Fruit fly (Drosophila melanogaster) whole organism, embryonic: ENCODE measurements around the gene CG13385.

Source experiments
- CG10274 ChIP-seq: fragments of 200-800 bp; sonication (Bioruptor generic); optimal IDR thresholded peaks from 3 replicates; lab custom pipeline; 2017; ENCODE audit warnings: missing biosample characterization, mild to moderate bottlenecking, missing genetic modification characterization
- CG10321 ChIP-seq: fragments of 200-800 bp; sonication (Bioruptor generic); IDR thresholded peaks from 2 replicates; pipeline ENCODE4 v1.3.6; 2022; ENCODE audit warnings: missing biosample characterization, missing genetic modification characterization
- CG10431 ChIP-seq: fragments of 200-800 bp; sonication (Bioruptor generic); optimal IDR thresholded peaks from 3 replicates; lab custom pipeline; 2018; ENCODE audit warnings: missing biosample characterization, mild to moderate bottlenecking, missing genetic modification characterization
- CG10462 ChIP-seq: fragments of 200-800 bp; sonication (Bioruptor generic); optimal IDR thresholded peaks from 2 replicates; lab custom pipeline; 2016; ENCODE audit warnings: missing biosample characterization, missing genetic modification characterization
- CG12744 ChIP-seq: fragments of 200-800 bp; sonication (Bioruptor generic); optimal IDR thresholded peaks from 2 replicates; lab custom pipeline; 2016; ENCODE audit warnings: missing biosample characterization, missing genetic modification characterization
- CG13894 ChIP-seq: fragments of 200-800 bp; sonication (Bioruptor generic); optimal IDR thresholded peaks from 3 replicates; lab custom pipeline; 2018; ENCODE audit warnings: missing biosample characterization, mild to moderate bottlenecking, missing genetic modification characterization, moderate library complexity
- CG14667 ChIP-seq: fragments of 200-800 bp; sonication (Bioruptor generic); IDR thresholded peaks from 2 replicates; pipeline ENCODE4 v1.3.6; 2022; ENCODE audit warnings: missing biosample characterization, missing genetic modification characterization
- CG15269 ChIP-seq: fragments of 200-800 bp; sonication (Bioruptor generic); optimal IDR thresholded peaks from 2 replicates; lab custom pipeline; 2018; ENCODE audit warnings: missing biosample characterization, mild to moderate bottlenecking, missing genetic modification characterization, moderate library complexity
- CG1647 ChIP-seq: fragments of 200-800 bp; sonication (Bioruptor generic); optimal IDR thresholded peaks from 3 replicates; lab custom pipeline; 2016; ENCODE audit warnings: missing biosample characterization, missing genetic modification characterization
- CG16863 ChIP-seq: fragments of 200-800 bp; sonication (Bioruptor generic); optimal IDR thresholded peaks from 3 replicates; lab custom pipeline; 2016; ENCODE audit warnings: missing biosample characterization, missing genetic modification characterization
- CG17328 ChIP-seq: fragments of 200-800 bp; sonication (Bioruptor generic); IDR thresholded peaks from 2 replicates; pipeline ENCODE4 v1.3.6; 2022; ENCODE audit warnings: missing biosample characterization, missing genetic modification characterization
- CG42726 ChIP-seq: fragments of 200-800 bp; sonication (Bioruptor generic); IDR thresholded peaks from 2 replicates; pipeline ENCODE4 v1.3.6; 2022; ENCODE audit warnings: missing biosample characterization, missing genetic modification characterization; ENCODE audit not compliant: partially characterized antibody
- CG5180 ChIP-seq: fragments of 200-800 bp; sonication (Bioruptor generic); optimal IDR thresholded peaks from 3 replicates; lab custom pipeline; 2017; ENCODE audit warnings: missing biosample characterization, missing genetic modification characterization, mild to moderate bottlenecking, moderate library complexity, missing genetic modification reagents
- CG6254 ChIP-seq: fragments of 200-800 bp; sonication (Bioruptor generic); optimal IDR thresholded peaks from 3 replicates; lab custom pipeline; 2017; ENCODE audit warnings: mild to moderate bottlenecking, missing biosample characterization, missing genetic modification reagents, missing genetic modification characterization
- CG7556 ChIP-seq: fragments of 200-800 bp; sonication (Bioruptor generic); optimal IDR thresholded peaks from 2 replicates; lab custom pipeline; 2017; ENCODE audit warnings: missing biosample characterization, mild to moderate bottlenecking, missing genetic modification characterization
- CG8089 ChIP-seq: fragments of 200-800 bp; sonication (Bioruptor generic); optimal IDR thresholded peaks from 3 replicates; lab custom pipeline; 2016; ENCODE audit warnings: missing biosample characterization, missing genetic modification characterization
- CHES-1-like ChIP-seq: fragments of 200-800 bp; sonication (Bioruptor generic); optimal IDR thresholded peaks from 2 replicates; lab custom pipeline; 2016; ENCODE audit warnings: missing biosample characterization, missing genetic modification characterization
- CkIIα-i1 ChIP-seq: fragments of 200-800 bp; sonication (Bioruptor generic); IDR thresholded peaks from 2 replicates; pipeline ENCODE4 v1.3.6; 2022; ENCODE audit warnings: missing biosample characterization, missing genetic modification characterization
- Fer2 ChIP-seq: fragments of 200-800 bp; sonication (Bioruptor generic); optimal IDR thresholded peaks from 2 replicates; lab custom pipeline; 2018; ENCODE audit warnings: missing biosample characterization, mild to moderate bottlenecking, missing genetic modification characterization, moderate library complexity
- Hr3 ChIP-seq: fragments of 200-800 bp; sonication (Bioruptor generic); optimal IDR thresholded peaks from 3 replicates; lab custom pipeline; 2016; ENCODE audit warnings: missing biosample characterization, missing genetic modification characterization
- Hr78 ChIP-seq, 2 experiments: fragments of 200-800 bp in 1 of 2; fragments of >200 bp in 1 of 2; sonication (Bioruptor generic) in 1 of 2; optimal IDR thresholded peaks; 2 replicates each; lab custom pipeline; 2017 to 2019; ENCODE audit warnings: missing biosample characterization in 2 of 2, missing genetic modification characterization in 2 of 2, mild to moderate bottlenecking in 1 of 2, moderate library complexity in 1 of 2
- MESR4 ChIP-seq: fragments of 200-800 bp; sonication (Bioruptor generic); optimal IDR thresholded peaks from 2 replicates; lab custom pipeline; 2018; ENCODE audit warnings: missing biosample characterization, mild to moderate bottlenecking, missing genetic modification characterization, moderate library complexity
- MTF-1 ChIP-seq: fragments of 200-800 bp; sonication (Bioruptor generic); optimal IDR thresholded peaks from 2 replicates; lab custom pipeline; 2018; ENCODE audit warnings: missing biosample characterization, mild to moderate bottlenecking, missing genetic modification characterization, borderline replicate concordance
- Myb ChIP-seq: fragments of 200-800 bp; sonication (Bioruptor generic); optimal IDR thresholded peaks from 2 replicates; lab custom pipeline; 2016; ENCODE audit warnings: missing biosample characterization, missing genetic modification characterization
- NC2α ChIP-seq: fragments of 200-800 bp; sonication (Bioruptor generic); optimal IDR thresholded peaks from 2 replicates; lab custom pipeline; 2016; ENCODE audit warnings: missing biosample characterization, missing genetic modification characterization
- Nf-YB ChIP-seq: fragments of 200-800 bp; sonication (Bioruptor generic); optimal IDR thresholded peaks from 3 replicates; lab custom pipeline; 2019; ENCODE audit warnings: missing biosample characterization, mild to moderate bottlenecking, missing genetic modification characterization, moderate library complexity
- Oli ChIP-seq: fragments of 200-800 bp; sonication (Bioruptor generic); optimal IDR thresholded peaks from 2 replicates; lab custom pipeline; 2018; ENCODE audit warnings: missing biosample characterization, mild to moderate bottlenecking, missing genetic modification characterization, moderate library complexity
- Tbp ChIP-seq: fragments of >200 bp; optimal IDR thresholded peaks from 2 replicates; lab custom pipeline; 2018; ENCODE audit warnings: missing biosample characterization, missing genetic modification characterization
- Xbp1 ChIP-seq: fragments of 200-800 bp; sonication (Bioruptor generic); optimal IDR thresholded peaks from 3 replicates; lab custom pipeline; 2016; ENCODE audit warnings: missing biosample characterization, mild to moderate bottlenecking, missing genetic modification characterization
- bigmax ChIP-seq: fragments of 200-800 bp; sonication (Bioruptor generic); optimal IDR thresholded peaks from 2 replicates; lab custom pipeline; 2018; ENCODE audit warnings: missing biosample characterization, mild to moderate bottlenecking, missing genetic modification characterization
- dmrt11E ChIP-seq: fragments of 200-800 bp; sonication (Bioruptor generic); optimal IDR thresholded peaks from 3 replicates; lab custom pipeline; 2018; ENCODE audit warnings: missing biosample characterization, mild to moderate bottlenecking, missing genetic modification characterization, moderate library complexity
- dmrt99B ChIP-seq: fragments of 200-800 bp; sonication (Bioruptor generic); optimal IDR thresholded peaks from 2 replicates; lab custom pipeline; 2018; ENCODE audit warnings: missing biosample characterization, mild to moderate bottlenecking, missing genetic modification characterization, moderate library complexity
- gfzf ChIP-seq: fragments of 200-800 bp; sonication (Bioruptor generic); optimal IDR thresholded peaks from 2 replicates; lab custom pipeline; 2016; ENCODE audit warnings: missing biosample characterization, mild to moderate bottlenecking, missing genetic modification characterization, moderate library complexity
- ham ChIP-seq: fragments of 200-800 bp; sonication (Bioruptor generic); IDR thresholded peaks from 2 replicates; pipeline ENCODE4 v1.3.6; 2022; ENCODE audit warnings: missing biosample characterization, missing genetic modification characterization
- hbn ChIP-seq: fragments of 200-800 bp; sonication (Bioruptor generic); IDR thresholded peaks from 2 replicates; pipeline ENCODE4 v1.3.6; 2022; ENCODE audit warnings: missing biosample characterization, missing genetic modification characterization; ENCODE audit not compliant: partially characterized antibody
- her ChIP-seq: fragments of 200-800 bp; sonication (Bioruptor generic); optimal IDR thresholded peaks from 2 replicates; lab custom pipeline; 2016; ENCODE audit warnings: missing biosample characterization, missing genetic modification characterization
- jigr1 ChIP-seq: fragments of 200-800 bp; sonication (Bioruptor generic); IDR thresholded peaks from 3 replicates; pipeline ENCODE4 v1.3.6; 2022; ENCODE audit warnings: missing biosample characterization, missing genetic modification characterization
- kni ChIP-seq: fragments of 200-800 bp; sonication (Bioruptor generic); optimal IDR thresholded peaks from 3 replicates; lab custom pipeline; 2017; ENCODE audit warnings: mild to moderate bottlenecking, missing biosample characterization, missing genetic modification reagents, missing genetic modification characterization
- mam ChIP-seq: fragments of 200-800 bp; sonication (Bioruptor generic); optimal IDR thresholded peaks from 3 replicates; lab custom pipeline; 2016; ENCODE audit warnings: missing biosample characterization, missing genetic modification characterization
- mirr ChIP-seq: fragments of 200-800 bp; sonication (Bioruptor generic); optimal IDR thresholded peaks from 3 replicates; lab custom pipeline; 2018; ENCODE audit warnings: missing biosample characterization, mild to moderate bottlenecking, missing genetic modification characterization
- onecut ChIP-seq: fragments of 200-800 bp; sonication (Bioruptor generic); IDR thresholded peaks from 2 replicates; pipeline ENCODE4 v1.3.6; 2022; ENCODE audit warnings: missing biosample characterization, missing genetic modification characterization
- pita ChIP-seq: fragments of 200-800 bp; sonication (Bioruptor generic); optimal IDR thresholded peaks from 2 replicates; lab custom pipeline; 2017; ENCODE audit warnings: missing biosample characterization, mild to moderate bottlenecking, missing genetic modification characterization
- sc ChIP-seq, 3 experiments: fragments of >200 bp in 2 of 3; fragments of 200-800 bp in 1 of 3; sonication (Bioruptor generic) in 1 of 3; optimal IDR thresholded peaks; 2 replicates in 2 of 3; 3 replicates in 1 of 3; lab custom pipeline; 2017; ENCODE audit warnings: mild to moderate bottlenecking in 1 of 3, missing biosample characterization in 1 of 3, missing genetic modification characterization in 1 of 3, missing genetic modification reagents in 1 of 3
- slou ChIP-seq: fragments of 200-800 bp; sonication (Bioruptor generic); optimal IDR thresholded peaks from 3 replicates; lab custom pipeline; 2016; ENCODE audit warnings: missing biosample characterization, missing genetic modification characterization
- ssp ChIP-seq: fragments of 200-800 bp; sonication (Bioruptor generic); IDR thresholded peaks from 2 replicates; pipeline ENCODE4 v1.3.6; 2022; ENCODE audit warnings: missing biosample characterization, missing genetic modification characterization
- sug ChIP-seq: fragments of 200-800 bp; optimal IDR thresholded peaks from 2 replicates; lab custom pipeline; 2019; ENCODE audit warnings: missing biosample characterization, mild to moderate bottlenecking, missing genetic modification characterization, moderate library complexity
- trem ChIP-seq: fragments of 200-800 bp; optimal IDR thresholded peaks from 3 replicates; lab custom pipeline; 2019; ENCODE audit warnings: missing biosample characterization, mild to moderate bottlenecking, missing genetic modification characterization, moderate library complexity

The CG13385 gene

DNA sequence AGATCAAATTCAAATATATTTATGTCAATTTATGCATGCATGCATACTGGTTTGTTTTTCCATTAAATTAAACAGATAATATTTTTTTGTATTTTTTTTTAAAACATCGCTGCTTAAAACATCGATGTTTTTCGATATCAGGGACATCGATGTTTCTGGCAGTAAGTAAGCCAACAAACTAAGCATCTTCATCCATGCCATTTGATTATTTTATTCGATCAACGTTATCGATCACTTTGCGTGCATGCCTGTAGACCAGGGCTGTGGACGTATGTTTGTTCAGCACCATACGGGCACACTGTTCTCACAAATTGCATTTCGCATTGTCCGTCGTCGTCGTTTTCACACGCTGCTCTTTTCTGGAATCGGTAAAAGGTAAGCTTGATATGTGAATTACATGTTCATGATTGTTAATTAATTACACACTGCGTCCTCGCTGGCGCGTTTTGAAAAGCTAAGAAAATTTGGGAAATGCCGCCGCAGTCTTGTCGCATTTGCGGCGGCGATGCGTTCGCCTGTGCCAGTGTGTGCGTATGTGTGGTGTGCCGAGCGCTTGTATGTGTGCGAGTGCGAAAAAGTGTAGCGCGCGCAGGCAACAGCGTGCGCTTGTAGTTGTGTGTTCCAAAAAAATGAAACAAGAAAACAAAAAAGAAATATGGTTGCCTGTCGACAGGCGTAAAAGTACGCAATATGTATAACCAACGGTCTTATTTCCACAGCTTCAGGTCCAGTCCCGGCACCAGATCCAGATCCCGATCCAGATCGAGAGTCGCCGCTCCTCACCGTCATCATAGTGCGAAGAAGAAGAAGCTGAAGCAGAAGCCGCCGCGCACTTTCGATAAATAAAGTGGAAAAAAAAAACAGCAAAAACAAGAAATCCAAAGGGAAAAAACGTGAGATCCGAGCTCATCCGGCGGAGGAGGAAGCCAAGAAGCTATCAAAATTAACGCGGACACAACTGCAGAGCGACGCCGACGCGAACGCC lies 7.1 kb downstream of the CG13385 start, which contains the start of gene emb (continued):
- no peak for TF ChIP-seq CG10462 (GFP tag; lab: Kevin White, UChicago)
- TF ChIP-seq CG16863 (GFP tag; lab: Kevin White, UChicago): peak; percentile 1
- TF ChIP-seq CG15269 (tag; lab: Kevin White, UChicago): no peak
- 0 out of 2 replicates have a peak, but pooled peaks have one; percentile 24 for TF ChIP-seq CG17328
- TF ChIP-seq her (GFP tag; lab: Kevin White, UChicago): peak; percentile 38
- peak; percentile 94 for TF ChIP-seq CG5180
- TF ChIP-seq dmrt99B (tag; lab: Kevin White, UChicago): no peak
- TF ChIP-seq CG10321 (GFP tag; lab: Robert Waterston, UW): no peak
- TF ChIP-seq CkIIα-i1 (GFP tag; lab: Robert Waterston, UW): no peak
- peak; percentile 48 for TF ChIP-seq dmrt11E (tag; lab: Kevin White, UChicago)
- no peak for TF ChIP-seq ham (GFP tag; lab: Robert Waterston, UW)
- no peak for TF ChIP-seq CG7556
- no peak for TF ChIP-seq bigmax (GFP tag; lab: Kevin White, UChicago)
- TF ChIP-seq sug: no peak
- TF ChIP-seq gfzf: peak; percentile 69
- peak; percentile 9 for TF ChIP-seq CG12744
- no peak for TF ChIP-seq pita (GFP tag; lab: Kevin White, UChicago)
- TF ChIP-seq mam (GFP tag; lab: Kevin White, UChicago): peak; percentile 62
- no peak for TF ChIP-seq sc (optimal IDR thresholded peaks at IDR 0.05; lab: Kevin White, UChicago)
- TF ChIP-seq sc (GFP tag; optimal IDR thresholded peaks at IDR 0.05; lab: Kevin White, UChicago): no peak
- TF ChIP-seq Hr3 (GFP tag; lab: Kevin White, UChicago): peak; percentile 43
- peak; percentile 71 for TF ChIP-seq CHES-1-like
- TF ChIP-seq mirr (GFP tag; lab: Kevin White, UChicago): no peak
- TF ChIP-seq Oli (tag; lab: Kevin White, UChicago): no peak
- TF ChIP-seq Hr78 (GFP tag; optimal IDR thresholded peaks at IDR 0.05; lab: Kevin White, UChicago): no peak
- TF ChIP-seq CG6254 (GFP tag; lab: Kevin White, UChicago): no peak
- TF ChIP-seq slou (GFP tag; lab: Kevin White, UChicago): peak; percentile 2
- TF ChIP-seq jigr1 (GFP tag; lab: Robert Waterston, UW): peak; percentile 57; the same call in 1 of the 3 replicates
- TF ChIP-seq Fer2 (tag; lab: Kevin White, UChicago): no peak
- no peak for TF ChIP-seq CG10274
- peak; percentile 43 for TF ChIP-seq CG8089 (GFP tag; lab: Kevin White, UChicago)
- no peak for TF ChIP-seq Tbp (GFP tag; lab: Kevin White, UChicago)
- TF ChIP-seq MTF-1 (GFP tag; lab: Kevin White, UChicago): no peak
- peak; percentile 80 for TF ChIP-seq hbn (GFP tag; lab: Robert Waterston, UW)
- TF ChIP-seq onecut (GFP tag; lab: Robert Waterston, UW): peak; percentile 1; the same call in 1 of the 2 replicates
- TF ChIP-seq CG42726 (GFP tag; lab: Robert Waterston, UW): peak; percentile 88
- peak; percentile 45 for TF ChIP-seq Xbp1 (GFP tag; lab: Kevin White, UChicago)
- no peak for TF ChIP-seq CG13894 (tag; lab: Kevin White, UChicago)
- no peak for TF ChIP-seq kni (GFP tag; lab: Kevin White, UChicago)
- no peak for TF ChIP-seq CG10431
- TF ChIP-seq Myb (GFP tag; lab: Kevin White, UChicago): peak; percentile 59
- no peak for TF ChIP-seq Nf-YB (GFP tag; lab: Kevin White, UChicago)
- peak; percentile 68 for TF ChIP-seq ssp (GFP tag; lab: Robert Waterston, UW)
- no peak for TF ChIP-seq CG14667 (GFP tag; lab: Robert Waterston, UW)
- peak; percentile 49 for TF ChIP-seq CG1647 (GFP tag; lab: Kevin White, UChicago)
- TF ChIP-seq trem (tag; lab: Kevin White, UChicago): peak; percentile 68
- peak; percentile 95 for TF ChIP-seq MESR4
- TF ChIP-seq NC2α: no peak
